Fruit fly (Drosophila melanogaster): ENCODE results near the gene CG17097.

DNA sequence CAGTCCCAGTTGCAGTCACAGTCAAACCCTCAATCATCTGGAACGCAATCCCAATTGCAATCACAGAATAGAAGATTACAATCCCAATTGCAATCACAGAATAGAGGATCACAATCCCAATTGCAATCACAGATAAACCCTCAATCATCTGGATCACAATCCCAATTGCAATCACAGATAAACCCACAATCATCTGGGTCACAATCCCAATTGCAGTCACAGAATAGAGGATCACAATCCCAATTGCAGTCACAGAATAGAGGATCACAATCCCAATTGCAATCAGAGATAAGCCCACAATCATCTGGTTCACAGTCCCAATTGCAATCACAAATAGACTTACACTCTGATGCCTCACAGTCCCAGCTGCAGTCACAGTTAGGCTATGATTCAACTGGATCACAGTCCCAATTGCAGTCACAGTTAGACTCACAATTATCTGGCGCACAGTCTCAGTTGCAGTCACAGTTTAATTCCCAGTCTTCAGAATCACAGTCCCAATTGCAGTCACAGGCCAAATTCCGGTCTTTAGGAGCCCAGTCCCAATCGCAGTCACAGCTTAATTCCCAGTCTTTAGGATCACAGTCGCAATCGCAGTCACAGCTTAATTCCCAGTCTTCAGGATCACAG is 1.6 kb downstream of the CG17097 start:
- TF ChIP-seq fru (GFP tag; optimal IDR thresholded peaks at IDR 0.05): no peak
- no peak for TF ChIP-seq Abd-B (GFP tag; optimal IDR thresholded peaks at IDR 0.05)
- TF ChIP-seq dmrt93B (GFP tag; optimal IDR thresholded peaks at IDR 0.05): no peak
- TF ChIP-seq usp (GFP tag; optimal IDR thresholded peaks at IDR 0.05): no peak
- no peak for TF ChIP-seq OdsH (GFP tag; optimal IDR thresholded peaks at IDR 0.05)
- TF ChIP-seq Dfd (GFP tag; optimal IDR thresholded peaks at IDR 0.05): no peak
- TF ChIP-seq pan (optimal IDR thresholded peaks at IDR 0.05): no peak
- no peak for TF ChIP-seq h (GFP tag; optimal IDR thresholded peaks at IDR 0.05)
- TF ChIP-seq Dif (GFP tag; optimal IDR thresholded peaks at IDR 0.05; ENCODE audit: partially characterized antibody): no peak
- no peak for TF ChIP-seq Mio (GFP tag; optimal IDR thresholded peaks at IDR 0.05)
- no peak for TF ChIP-seq GATAd (GFP tag; optimal IDR thresholded peaks at IDR 0.05)

Data from whole organism, wandering third instar larva.